Worm (Caenorhabditis elegans): ENCODE results near the gene lin-23.
A peak's percentile ranks its signal among the peaks of the same experiment; 100 is the strongest.

Gene lin-23

DNA sequence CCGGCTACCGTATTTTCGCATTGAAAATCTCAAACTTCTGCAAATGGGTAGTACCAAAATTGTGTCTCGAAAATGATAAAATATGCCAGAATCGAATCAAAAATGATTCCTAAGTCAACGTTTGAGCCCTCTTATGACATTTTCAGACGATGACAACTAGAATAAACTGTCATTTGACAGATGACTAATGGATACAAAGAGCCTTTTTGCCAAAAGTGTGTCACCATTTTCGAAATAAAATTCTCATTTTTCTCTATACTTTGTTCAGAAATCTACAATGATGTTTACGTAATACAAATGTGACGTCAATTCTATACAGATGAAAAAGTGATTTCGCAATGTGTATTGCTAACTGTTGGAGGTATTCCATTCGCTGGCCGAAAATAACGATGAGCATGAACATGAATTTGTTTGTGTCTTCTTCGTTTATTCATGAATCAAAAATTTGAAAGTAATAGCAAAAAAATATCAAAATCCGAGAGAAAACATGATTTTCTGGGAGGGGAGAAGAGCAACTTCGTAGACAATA, 24.5 kb upstream of the lin-23 start (continued):
- TF ChIP-seq unc-62 (GFP tag; optimal IDR thresholded peaks at IDR 0.05 in 1 of 2) (peak in 1 of 2 experiments; percentile 80), unc-62 (tag; optimal IDR thresholded peaks at IDR 0.05) (peak; percentile 34), lin-1 (GFP tag; IDR thresholded peaks at IDR 0.05) (peak; percentile 77; the same call in 1 of the 2 replicates), aha-1 (tag) (peak; percentile 75), lin-13 (GFP tag; optimal IDR thresholded peaks at IDR 0.05) (peak; percentile 76), php-3 (GFP tag; IDR thresholded peaks at IDR 0.05) (peak; percentile 74), rbr-2 (tag; optimal IDR thresholded peaks at IDR 0.05) (peak; percentile 4), tag-97 (GFP tag; IDR thresholded peaks at IDR 0.05) (no peak), daf-16 (GFP tag; optimal IDR thresholded peaks at IDR 0.05) (peak; percentile 16 to 76), daf-16 (tag; optimal IDR thresholded peaks at IDR 0.05) (peak; percentile 89), zip-11 (GFP tag; IDR thresholded peaks at IDR 0.05) (no peak), spr-3 (GFP tag; optimal IDR thresholded peaks at IDR 0.05) (peak; percentile 50), nhr-76 (tag; optimal IDR thresholded peaks at IDR 0.05) (peak; percentile 19), zfp-2 (tag; optimal IDR thresholded peaks at IDR 0.05) (no peak), daf-12 (tag; optimal IDR thresholded peaks at IDR 0.05) (no peak), saeg-2 (GFP tag; IDR thresholded peaks at IDR 0.05) (peak; percentile 55; the same call in 1 of the 2 replicates), ceh-82 (tag; optimal IDR thresholded peaks at IDR 0.05) (no peak), nhr-102 (tag; optimal IDR thresholded peaks at IDR 0.05) (peak; percentile 76), nhr-10 (tag; optimal IDR thresholded peaks at IDR 0.05) (no peak), nhr-25 (tag; optimal IDR thresholded peaks at IDR 0.05; ENCODE audit: borderline replicate concordance, insufficient read depth) (peak; percentile 17), ceh-44 (GFP tag; IDR thresholded peaks at IDR 0.05) (no peak), gei-8 (GFP tag; optimal IDR thresholded peaks at IDR 0.05) (peak; percentile 58), T26A8.4 (GFP tag; IDR thresholded peaks at IDR 0.05) (peak; percentile 94), ama-1 (optimal IDR thresholded peaks at IDR 0.05) (peak; percentile 93), nhr-237 (tag; optimal IDR thresholded peaks at IDR 0.05) (no peak), lir-3 (tag; optimal IDR thresholded peaks at IDR 0.05) (no peak), nhr-48 (tag; optimal IDR thresholded peaks at IDR 0.05) (peak; percentile 14), hmg-1.1 (GFP tag; IDR thresholded peaks at IDR 0.05) (peak; percentile 71), pha-4 (GFP tag; IDR thresholded peaks at IDR 0.05) (peak; percentile 74; the same call in 1 of the 2 replicates), pha-4 (tag; optimal IDR thresholded peaks at IDR 0.05) (peak; percentile 7), ZK546.5 (tag; optimal IDR thresholded peaks at IDR 0.05) (no peak), F10B5.3 (tag; optimal IDR thresholded peaks at IDR 0.05) (peak; percentile 30), ctbp-1 (GFP tag; IDR thresholded peaks at IDR 0.05) (peak; percentile 74), ztf-11 (tag; optimal IDR thresholded peaks at IDR 0.05) (no peak), set-16 (GFP tag; IDR thresholded peaks at IDR 0.05) (no peak), ceh-28 (tag; optimal IDR thresholded peaks at IDR 0.05) (no peak), lin-29 (GFP tag; IDR thresholded peaks at IDR 0.05) (peak; percentile 55; the same call in 1 of the 2 replicates), lin-39 (tag; optimal IDR thresholded peaks at IDR 0.05) (no peak), hif-1 (tag; optimal IDR thresholded peaks at IDR 0.05) (peak in 1 of 2 experiments; percentile 56), dpl-1 (GFP tag; optimal IDR thresholded peaks at IDR 0.05) (peak; percentile 31), Y75B8A.6 (GFP tag; IDR thresholded peaks at IDR 0.05) (peak; percentile 54; the same call in 1 of the 2 replicates), dve-1 (tag; optimal IDR thresholded peaks at IDR 0.05; ENCODE audit: insufficient read depth) (peak; percentile 78), F49E8.2 (tag; optimal IDR thresholded peaks at IDR 0.05; ENCODE audit: borderline replicate concordance) (no peak), nhr-11 (tag; optimal IDR thresholded peaks at IDR 0.05) (peak; percentile 74), fkh-10 (GFP tag; optimal IDR thresholded peaks at IDR 0.05) (no peak), zag-1 (tag; optimal IDR thresholded peaks at IDR 0.05) (no peak), madf-9 (GFP tag; conservative IDR thresholded peaks at IDR 0.05) (no peak; the same call in 1 of the 2 replicates), zfp-3 (GFP tag; conservative IDR thresholded peaks at IDR 0.05) (peak; percentile 98), mdl-1 (tag; optimal IDR thresholded peaks at IDR 0.05) (no peak), madf-5 (GFP tag; IDR thresholded peaks at IDR 0.05) (peak in 1 of 2 experiments; percentile 65; a peak in 1 of 4 replicates), nhr-111 (GFP tag; optimal IDR thresholded peaks at IDR 0.05) (no peak)

Data from whole organism, L4 larva.